Worm (Caenorhabditis elegans): ENCODE data around the gene F02D8.4.

- TF ChIP-seq lin-15B (tag; optimal IDR thresholded peaks at IDR 0.05) (no peak), egl-43 (GFP tag; IDR thresholded peaks at IDR 0.05) (no peak), pha-4 (GFP tag; IDR thresholded peaks at IDR 0.05) (no peak), pha-4 (tag; optimal IDR thresholded peaks at IDR 0.05) (no peak), arid-1 (GFP tag; conservative IDR thresholded peaks at IDR 0.05) (no peak), ztf-11 (tag; optimal IDR thresholded peaks at IDR 0.05) (no peak), skn-1 (tag; optimal IDR thresholded peaks at IDR 0.05) (no peak), Y75B8A.6 (GFP tag; IDR thresholded peaks at IDR 0.05) (no peak), unc-130 (GFP tag; optimal IDR thresholded peaks at IDR 0.05) (no peak), nhr-77 (tag; optimal IDR thresholded peaks at IDR 0.05) (no peak), pqm-1 (tag; optimal IDR thresholded peaks at IDR 0.05) (no peak), nhr-25 (tag; optimal IDR thresholded peaks at IDR 0.05; ENCODE audit: borderline replicate concordance, insufficient read depth) (no peak), Y105C5A.15 (GFP tag; IDR thresholded peaks at IDR 0.05) (no peak)
Observed at ce11 chrV:14993620-14994019, 8.9 kb downstream of the F02D8.4 start, which contains the start of gene fil-1.
